Fruit fly (Drosophila melanogaster): ENCODE data around the gene wuho.

The wuho gene

dm6 chrX:6304203-6304602 lies 16.3 kb downstream of the wuho start:
- no peak for TF ChIP-seq CG14655 (GFP tag; optimal IDR thresholded peaks at IDR 0.05)
- TF ChIP-seq CG8301 (tag; optimal IDR thresholded peaks at IDR 0.05) = peak; percentile 9
- no peak for TF ChIP-seq CG8159 (tag; optimal IDR thresholded peaks at IDR 0.05)
- TF ChIP-seq CG12605 (GFP tag; IDR thresholded peaks at IDR 0.05) = no peak
- peak; percentile 14 for TF ChIP-seq CG9948 (tag; optimal IDR thresholded peaks at IDR 0.05)
- peak; percentile 10 for TF ChIP-seq CG15710 (tag; optimal IDR thresholded peaks at IDR 0.05)

- TF ChIP-seq EcR (GFP tag; optimal IDR thresholded peaks at IDR 0.05) (peak; percentile 94), CG8159 (tag; optimal IDR thresholded peaks at IDR 0.05) (no peak), CG9948 (tag; optimal IDR thresholded peaks at IDR 0.05) (peak; percentile 4), CG34367 (tag; optimal IDR thresholded peaks at IDR 0.05) (no peak), Snoo (tag; optimal IDR thresholded peaks at IDR 0.05) (no peak), D1 (tag; optimal IDR thresholded peaks at IDR 0.05) (no peak), rn (GFP tag; IDR thresholded peaks at IDR 0.05) (no peak), fd96Ca (GFP tag; IDR thresholded peaks at IDR 0.05) (no peak), CG10348 (GFP tag; IDR thresholded peaks at IDR 0.05) (no peak), Pif1A (GFP tag; optimal IDR thresholded peaks at IDR 0.05) (peak; percentile 21), Pif1B (GFP tag; optimal IDR thresholded peaks at IDR 0.05) (peak; percentile 24), CG14655 (GFP tag; optimal IDR thresholded peaks at IDR 0.05) (peak; percentile 46), CG4496 (GFP tag; IDR thresholded peaks at IDR 0.05) (peak; percentile 48; the same call in 1 of the 3 replicates), CG8301 (tag; optimal IDR thresholded peaks at IDR 0.05) (peak; percentile 28), CG17806 (tag; optimal IDR thresholded peaks at IDR 0.05) (no peak), CG12605 (GFP tag; IDR thresholded peaks at IDR 0.05) (no peak), CG15710 (tag; optimal IDR thresholded peaks at IDR 0.05) (no peak), CG32121 (GFP tag; IDR thresholded peaks at IDR 0.05) (0 out of 2 replicates have a peak, but pooled peaks have one; percentile 34), Ets98B (GFP tag; IDR thresholded peaks at IDR 0.05) (no peak), gl (tag; optimal IDR thresholded peaks at IDR 0.05) (no peak), CG13204 (GFP tag; optimal IDR thresholded peaks at IDR 0.05) (no peak)
Measured at dm6 chrX:6305317-6305716, 17.4 kb downstream of the wuho start.

- TF ChIP-seq CG15710 (tag; optimal IDR thresholded peaks at IDR 0.05) (peak; percentile 1), gl (tag; optimal IDR thresholded peaks at IDR 0.05) (no peak), Snoo (tag; optimal IDR thresholded peaks at IDR 0.05) (no peak), CG4496 (GFP tag; IDR thresholded peaks at IDR 0.05) (peak; percentile 53; the same call in 1 of the 3 replicates), CG8159 (tag; optimal IDR thresholded peaks at IDR 0.05) (peak; percentile 14), CG13204 (GFP tag; optimal IDR thresholded peaks at IDR 0.05) (no peak), CG8301 (tag; optimal IDR thresholded peaks at IDR 0.05) (no peak), CG32121 (GFP tag; IDR thresholded peaks at IDR 0.05) (no peak), Ets98B (GFP tag; IDR thresholded peaks at IDR 0.05) (peak; percentile 27; the same call in 1 of the 2 replicates), Pif1B (GFP tag; optimal IDR thresholded peaks at IDR 0.05) (no peak), CG12605 (GFP tag; IDR thresholded peaks at IDR 0.05) (no peak), fd96Ca (GFP tag; IDR thresholded peaks at IDR 0.05) (0 out of 3 replicates have a peak, but pooled peaks have one; percentile 32), CG34367 (tag; optimal IDR thresholded peaks at IDR 0.05) (no peak), CG14655 (GFP tag; optimal IDR thresholded peaks at IDR 0.05) (peak; percentile 21), CG10348 (GFP tag; IDR thresholded peaks at IDR 0.05) (no peak)
Measured at dm6 chrX:6308852-6309251, 21.0 kb downstream of the wuho start, which contains the start of gene CG15894. Gene CG15894 (plus strand): TSS chrX:6309212.

- TF ChIP-seq CG8301 (tag; optimal IDR thresholded peaks at IDR 0.05) (peak; percentile 27), CG17806 (tag; optimal IDR thresholded peaks at IDR 0.05) (no peak), Ets98B (GFP tag; IDR thresholded peaks at IDR 0.05) (no peak), CG34367 (tag; optimal IDR thresholded peaks at IDR 0.05) (no peak), Pif1B (GFP tag; optimal IDR thresholded peaks at IDR 0.05) (no peak), Pif1A (GFP tag; optimal IDR thresholded peaks at IDR 0.05) (no peak), EcR (GFP tag; optimal IDR thresholded peaks at IDR 0.05) (no peak), rn (GFP tag; IDR thresholded peaks at IDR 0.05) (no peak), CG9948 (tag; optimal IDR thresholded peaks at IDR 0.05) (no peak), CG13204 (GFP tag; optimal IDR thresholded peaks at IDR 0.05) (no peak), CG12605 (GFP tag; IDR thresholded peaks at IDR 0.05) (no peak), CG10348 (GFP tag; IDR thresholded peaks at IDR 0.05) (no peak), CG8159 (tag; optimal IDR thresholded peaks at IDR 0.05) (no peak), CG14655 (GFP tag; optimal IDR thresholded peaks at IDR 0.05) (peak; percentile 14), D1 (tag; optimal IDR thresholded peaks at IDR 0.05) (no peak), fd96Ca (GFP tag; IDR thresholded peaks at IDR 0.05) (peak; percentile 54; the same call in 1 of the 3 replicates), CG32121 (GFP tag; IDR thresholded peaks at IDR 0.05) (no peak), Snoo (tag; optimal IDR thresholded peaks at IDR 0.05) (no peak), gl (tag; optimal IDR thresholded peaks at IDR 0.05) (no peak), CG4496 (GFP tag; IDR thresholded peaks at IDR 0.05) (peak; percentile 35; the same call in 2 of the 3 replicates), CG15710 (tag; optimal IDR thresholded peaks at IDR 0.05) (no peak)
Measured at dm6 chrX:6310408-6310807, 22.5 kb downstream of the wuho start.

dm6 chrX:6311516-6311915 lies 23.6 kb downstream of the wuho start:
- TF ChIP-seq CG17806 (tag; optimal IDR thresholded peaks at IDR 0.05) (no peak), CG4496 (GFP tag; IDR thresholded peaks at IDR 0.05) (peak; percentile 24; the same call in 1 of the 3 replicates)

dm6 chrX:6315583-6315982 lies 27.7 kb downstream of the wuho start:
- TF ChIP-seq CG34367 (tag; optimal IDR thresholded peaks at IDR 0.05) = no peak
- TF ChIP-seq CG10348 (GFP tag; IDR thresholded peaks at IDR 0.05) = no peak

Measured in whole organism, pupa.